Fruit fly (Drosophila melanogaster) whole organism, pupa: ENCODE results near the gene CG33703.

Experiments
- CG13204 ChIP-seq: fragments of 200-800 bp; sonication (Bioruptor generic); optimal IDR thresholded peaks from 2 replicates; lab custom pipeline; 2018; ENCODE audit warnings: missing biosample characterization, mild to moderate bottlenecking, missing genetic modification characterization, moderate library complexity
- CG14655 ChIP-seq: fragments of 200-800 bp; sonication (Bioruptor generic); optimal IDR thresholded peaks from 3 replicates; lab custom pipeline; 2017; ENCODE audit warnings: mild to moderate bottlenecking, missing biosample characterization, missing genetic modification reagents, missing genetic modification characterization
- CG17806 ChIP-seq: fragments of 200-800 bp; sonication (Bioruptor generic); optimal IDR thresholded peaks from 2 replicates; lab custom pipeline; 2018; ENCODE audit warnings: missing biosample characterization, mild to moderate bottlenecking, missing genetic modification characterization, moderate library complexity
- CG8159 ChIP-seq: fragments of 200-800 bp; sonication (Bioruptor generic); optimal IDR thresholded peaks from 3 replicates; lab custom pipeline; 2018; ENCODE audit warnings: missing biosample characterization, mild to moderate bottlenecking, missing genetic modification characterization, moderate library complexity
- CG8301 ChIP-seq: fragments of 200-800 bp; sonication (Bioruptor generic); optimal IDR thresholded peaks from 2 replicates; lab custom pipeline; 2018; ENCODE audit warnings: missing biosample characterization, mild to moderate bottlenecking, missing genetic modification characterization
- EcR ChIP-seq: fragments of 200-800 bp; sonication (Bioruptor generic); optimal IDR thresholded peaks from 3 replicates; lab custom pipeline; 2019; ENCODE audit warnings: missing biosample characterization, missing genetic modification characterization, mild to moderate bottlenecking, moderate library complexity, missing genetic modification reagents
- Ets98B ChIP-seq: fragments of 200-800 bp; sonication (Bioruptor generic); IDR thresholded peaks from 2 replicates; pipeline ENCODE4 v1.3.6; 2022; ENCODE audit warnings: missing biosample characterization, missing genetic modification characterization

DNA sequence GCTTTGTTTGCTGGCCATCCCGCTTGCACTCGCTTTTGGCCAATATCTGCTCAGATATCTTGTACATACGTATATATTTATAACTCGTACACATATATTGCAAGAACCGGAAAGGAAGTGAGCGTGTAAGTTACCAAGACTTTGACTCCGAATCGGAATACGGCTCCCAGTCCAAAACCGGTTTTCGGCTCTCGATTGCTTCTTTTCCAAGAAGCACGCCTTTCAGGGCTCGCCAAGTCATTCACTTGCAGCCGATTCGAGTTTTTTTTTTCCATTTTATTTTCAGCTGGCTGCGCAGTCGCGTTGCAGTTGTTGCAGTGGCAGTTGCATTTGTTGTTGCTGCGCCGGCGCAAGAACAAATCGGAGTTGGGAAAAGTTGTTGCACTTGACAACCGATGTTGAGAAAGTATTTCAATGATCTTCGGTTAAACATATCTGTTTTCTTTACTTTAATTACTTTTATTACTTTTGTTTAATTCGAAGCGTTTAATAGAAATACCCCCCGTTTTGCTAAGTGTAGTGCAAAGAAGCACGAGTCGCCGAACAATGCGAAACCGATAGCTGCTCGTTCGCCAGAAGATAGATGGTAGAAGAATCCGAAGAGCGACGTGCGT lies 37.3 kb upstream of the CG33703 start:
- TF ChIP-seq EcR (GFP tag; lab: Kevin White, UChicago) (peak; percentile 91), CG17806 (tag; lab: Kevin White, UChicago) (peak; percentile 70), CG13204 (GFP tag; lab: Kevin White, UChicago) (peak; percentile 35), Ets98B (GFP tag; lab: Robert Waterston, UW) (peak; percentile 88), CG14655 (peak; percentile 88), CG8159 (peak; percentile 75), CG8301 (tag; lab: Kevin White, UChicago) (peak; percentile 84)
